Fruit fly (Drosophila melanogaster) whole organism, prepupa: Measurements from ENCODE around the gene CG13131.
A peak's percentile ranks its signal among the peaks of the same experiment; 100 is the strongest.

ENCODE experiments used
- Blimp-1 ChIP-seq: fragments of 200-800 bp; sonication (Bioruptor generic); optimal IDR thresholded peaks from 3 replicates; lab custom pipeline; 2017; ENCODE audit warnings: missing biosample characterization, missing genetic modification characterization, mild to moderate bottlenecking, moderate library complexity, missing genetic modification reagents
- CG10669 ChIP-seq: fragments of 200-800 bp; sonication (Bioruptor generic); optimal IDR thresholded peaks from 3 replicates; lab custom pipeline; 2018; ENCODE audit warnings: missing biosample characterization, mild to moderate bottlenecking, missing genetic modification characterization, moderate library complexity
- CG11294 ChIP-seq: fragments of 200-800 bp; sonication (Bioruptor generic); IDR thresholded peaks from 2 replicates; pipeline ENCODE4 v1.3.6; 2022; ENCODE audit warnings: missing biosample characterization, missing genetic modification characterization
- CG11762 ChIP-seq: fragments of 200-800 bp; sonication (Bioruptor generic); optimal IDR thresholded peaks from 3 replicates; lab custom pipeline; 2016; ENCODE audit warnings: missing biosample characterization, missing genetic modification characterization; ENCODE audit not compliant: insufficient read depth
- CG11902 ChIP-seq: fragments of 200-800 bp; sonication (Bioruptor generic); optimal IDR thresholded peaks from 3 replicates; lab custom pipeline; 2016; ENCODE audit warnings: missing biosample characterization, missing genetic modification characterization
- CG15336 ChIP-seq: fragments of 200-800 bp; sonication (Bioruptor generic); IDR thresholded peaks from 2 replicates; pipeline ENCODE4 v1.3.6; 2022; ENCODE audit warnings: missing biosample characterization, missing genetic modification characterization
- CG1621 ChIP-seq: fragments of 200-800 bp; sonication (Bioruptor generic); optimal IDR thresholded peaks from 3 replicates; lab custom pipeline; 2018; ENCODE audit warnings: missing biosample characterization, mild to moderate bottlenecking, missing genetic modification characterization
- CG16779 ChIP-seq: fragments of 200-800 bp; sonication (Bioruptor generic); optimal IDR thresholded peaks from 3 replicates; lab custom pipeline; 2017; ENCODE audit warnings: missing biosample characterization, mild to moderate bottlenecking, missing genetic modification characterization
- CG3032 ChIP-seq: fragments of 200-800 bp; optimal IDR thresholded peaks from 2 replicates; lab custom pipeline; 2019; ENCODE audit warnings: missing biosample characterization, mild to moderate bottlenecking, missing genetic modification characterization, moderate library complexity
- CG32006 ChIP-seq: fragments of 200-800 bp; sonication (Bioruptor generic); optimal IDR thresholded peaks from 3 replicates; lab custom pipeline; 2017; ENCODE audit warnings: missing biosample characterization, mild to moderate bottlenecking, missing genetic modification characterization
- CG34406 ChIP-seq: fragments of 200-800 bp; sonication (Bioruptor generic); optimal IDR thresholded peaks from 3 replicates; lab custom pipeline; 2016; ENCODE audit warnings: missing biosample characterization, missing genetic modification characterization
- CG3919 ChIP-seq: fragments of 200-800 bp; sonication (Bioruptor generic); optimal IDR thresholded peaks from 3 replicates; lab custom pipeline; 2016; ENCODE audit warnings: missing biosample characterization, missing genetic modification characterization
- CG4318 ChIP-seq: fragments of 200-800 bp; sonication (Bioruptor generic); optimal IDR thresholded peaks from 3 replicates; lab custom pipeline; 2017; ENCODE audit warnings: missing biosample characterization, mild to moderate bottlenecking, missing genetic modification characterization
- CG6163 ChIP-seq: fragments of 200-800 bp; sonication (Bioruptor generic); IDR thresholded peaks from 3 replicates; pipeline ENCODE4 v1.3.6; 2022; ENCODE audit warnings: missing biosample characterization, missing genetic modification characterization
- CG6792 ChIP-seq: fragments of 200-800 bp; sonication (Bioruptor generic); optimal IDR thresholded peaks from 3 replicates; lab custom pipeline; 2016; ENCODE audit warnings: missing biosample characterization, missing genetic modification characterization
- CG6808 ChIP-seq: fragments of 200-800 bp; sonication (Bioruptor generic); optimal IDR thresholded peaks from 3 replicates; lab custom pipeline; 2017; ENCODE audit warnings: missing biosample characterization, missing genetic modification characterization, mild to moderate bottlenecking, moderate library complexity, missing genetic modification reagents
- CG6854 ChIP-seq: fragments of 200-800 bp; sonication (Bioruptor generic); optimal IDR thresholded peaks from 2 replicates; lab custom pipeline; 2017; ENCODE audit warnings: missing biosample characterization, mild to moderate bottlenecking, missing genetic modification characterization
- CG7368 ChIP-seq: fragments of 200-800 bp; sonication (Bioruptor generic); optimal IDR thresholded peaks from 3 replicates; lab custom pipeline; 2016; ENCODE audit warnings: missing biosample characterization, missing genetic modification characterization
- CG8119 ChIP-seq: fragments of 200-800 bp; sonication (Bioruptor generic); IDR thresholded peaks from 3 replicates; pipeline ENCODE4 v1.3.6; 2022; ENCODE audit warnings: missing biosample characterization, missing genetic modification characterization
- CG8319 ChIP-seq: fragments of 200-800 bp; sonication (Bioruptor generic); optimal IDR thresholded peaks from 3 replicates; lab custom pipeline; 2016; ENCODE audit warnings: missing biosample characterization, missing genetic modification characterization
- CG8632 ChIP-seq: fragments of 200-800 bp; sonication (Bioruptor generic); optimal IDR thresholded peaks from 3 replicates; lab custom pipeline; 2016; ENCODE audit warnings: missing biosample characterization, missing genetic modification characterization
- Eip78C ChIP-seq: fragments of 200-800 bp; sonication (Bioruptor generic); peaks from one replicate; lab custom pipeline; 2016; ENCODE audit warnings: missing biosample characterization, missing genetic modification characterization
- Eip93F ChIP-seq: fragments of 200-800 bp; sonication (Bioruptor generic); optimal IDR thresholded peaks from 2 replicates; lab custom pipeline; 2016; ENCODE audit warnings: missing biosample characterization, mild to moderate bottlenecking, missing genetic modification characterization
- Ets21C ChIP-seq: fragments of 200-800 bp; sonication (Bioruptor generic); optimal IDR thresholded peaks from 3 replicates; lab custom pipeline; 2016; ENCODE audit warnings: missing biosample characterization, missing genetic modification characterization
- Ets96B ChIP-seq: fragments of 200-800 bp; optimal IDR thresholded peaks from 2 replicates; lab custom pipeline; 2019; ENCODE audit warnings: missing biosample characterization, mild to moderate bottlenecking, missing genetic modification characterization, moderate library complexity
- Gug ChIP-seq: fragments of 200-800 bp; sonication (Bioruptor generic); IDR thresholded peaks from 2 replicates; pipeline ENCODE4 v1.3.6; 2022; ENCODE audit warnings: missing biosample characterization, missing genetic modification characterization
- Hr38 ChIP-seq: sonication (Bioruptor generic); optimal IDR thresholded peaks from 2 replicates; lab custom pipeline; 2016; ENCODE audit warnings: missing biosample characterization, missing genetic modification characterization
- Hr39 ChIP-seq: fragments of 200-800 bp; sonication (Bioruptor generic); optimal IDR thresholded peaks from 2 replicates; lab custom pipeline; 2016; ENCODE audit warnings: missing biosample characterization, missing genetic modification characterization
- Hr4 ChIP-seq: fragments of 200-800 bp; sonication (Bioruptor generic); optimal IDR thresholded peaks from 3 replicates; lab custom pipeline; 2016; ENCODE audit warnings: missing biosample characterization, missing genetic modification characterization
- Lpt ChIP-seq: fragments of 200-800 bp; sonication (Bioruptor generic); optimal IDR thresholded peaks from 3 replicates; lab custom pipeline; 2016; ENCODE audit warnings: missing biosample characterization, missing genetic modification characterization
- OdsH ChIP-seq: fragments of 200-800 bp; sonication (Bioruptor generic); optimal IDR thresholded peaks from 3 replicates; lab custom pipeline; 2016; ENCODE audit warnings: missing biosample characterization, missing genetic modification characterization
- Smox ChIP-seq: fragments of 200-800 bp; sonication (Bioruptor generic); optimal IDR thresholded peaks from 3 replicates; lab custom pipeline; 2016; ENCODE audit warnings: missing biosample characterization, missing genetic modification characterization
- Sox102F ChIP-seq: fragments of 200-800 bp; sonication (Bioruptor generic); optimal IDR thresholded peaks from 2 replicates; lab custom pipeline; 2016; ENCODE audit warnings: missing biosample characterization, mild to moderate bottlenecking, missing genetic modification characterization
- Sox14 ChIP-seq: fragments of 200-800 bp; sonication (Bioruptor generic); optimal IDR thresholded peaks from 3 replicates; lab custom pipeline; 2016; ENCODE audit warnings: missing biosample characterization, missing genetic modification characterization
- Sox15 ChIP-seq: fragments of 200-800 bp; sonication (Bioruptor generic); optimal IDR thresholded peaks from 3 replicates; lab custom pipeline; 2016; ENCODE audit warnings: missing biosample characterization, missing genetic modification characterization
- achi ChIP-seq: fragments of 200-800 bp; sonication (Bioruptor generic); optimal IDR thresholded peaks from 3 replicates; lab custom pipeline; 2016; ENCODE audit warnings: missing biosample characterization, missing genetic modification characterization
- acj6 ChIP-seq: fragments of 200-800 bp; sonication (Bioruptor generic); optimal IDR thresholded peaks from 3 replicates; lab custom pipeline; 2016; ENCODE audit warnings: missing biosample characterization, missing genetic modification characterization
- cyc ChIP-seq: fragments of 200-800 bp; sonication (Bioruptor generic); optimal IDR thresholded peaks from 3 replicates; lab custom pipeline; 2016; ENCODE audit warnings: missing biosample characterization, missing genetic modification characterization
- dac ChIP-seq: fragments of 200-800 bp; sonication (Bioruptor generic); optimal IDR thresholded peaks from 2 replicates; lab custom pipeline; 2017; ENCODE audit warnings: missing biosample characterization, mild to moderate bottlenecking, missing genetic modification characterization
- dsx ChIP-seq: fragments of 200-800 bp; optimal IDR thresholded peaks from 3 replicates; lab custom pipeline; 2019; ENCODE audit warnings: missing biosample characterization, mild to moderate bottlenecking, missing genetic modification characterization, moderate library complexity; ENCODE audit not compliant: poor library complexity, severe bottlenecking
- fd59A ChIP-seq: fragments of 200-800 bp; sonication (Bioruptor generic); optimal IDR thresholded peaks from 2 replicates; lab custom pipeline; 2017; ENCODE audit warnings: missing biosample characterization, mild to moderate bottlenecking, missing genetic modification characterization, missing genetic modification reagents
- fd85E ChIP-seq: fragments of 200-800 bp; sonication (Bioruptor generic); optimal IDR thresholded peaks from 3 replicates; lab custom pipeline; 2016; ENCODE audit warnings: missing biosample characterization, missing genetic modification characterization
- fkh ChIP-seq: fragments of 200-800 bp; sonication (Bioruptor generic); optimal IDR thresholded peaks from 3 replicates; lab custom pipeline; 2017; ENCODE audit warnings: missing biosample characterization, mild to moderate bottlenecking, missing genetic modification characterization, moderate library complexity
- lz ChIP-seq: fragments of 200-800 bp; sonication (Bioruptor generic); optimal IDR thresholded peaks from 3 replicates; lab custom pipeline; 2016; ENCODE audit warnings: missing biosample characterization, missing genetic modification characterization
- net ChIP-seq: fragments of 200-800 bp; sonication (Bioruptor generic); optimal IDR thresholded peaks from 3 replicates; lab custom pipeline; 2016; ENCODE audit warnings: missing biosample characterization, missing genetic modification characterization
- pdm3 ChIP-seq: fragments of 200-800 bp; sonication (Bioruptor generic); optimal IDR thresholded peaks from 3 replicates; lab custom pipeline; 2016; ENCODE audit warnings: missing biosample characterization, missing genetic modification characterization
- salr ChIP-seq, 2 experiments: fragments of 200-800 bp; sonication (Bioruptor generic); optimal IDR thresholded peaks; 3 replicates each; lab custom pipeline; 2016 to 2018; ENCODE audit warnings: missing biosample characterization in 2 of 2, missing genetic modification characterization in 2 of 2, mild to moderate bottlenecking in 1 of 2
- spab ChIP-seq: fragments of 200-800 bp; sonication (Bioruptor generic); optimal IDR thresholded peaks from 2 replicates; lab custom pipeline; 2017; ENCODE audit warnings: missing biosample characterization, mild to moderate bottlenecking, missing genetic modification characterization, missing genetic modification reagents
- ss ChIP-seq, 2 experiments: fragments of 200-800 bp; sonication (Bioruptor generic); optimal IDR thresholded peaks; 2 replicates in 1 of 2; 3 replicates in 1 of 2; lab custom pipeline; 2017 to 2018; ENCODE audit warnings: mild to moderate bottlenecking in 2 of 2, missing biosample characterization in 2 of 2, missing genetic modification characterization in 2 of 2, moderate library complexity in 1 of 2
- svp ChIP-seq: fragments of 200-800 bp; sonication (Bioruptor generic); peaks from one replicate; lab custom pipeline; 2016; ENCODE audit warnings: missing biosample characterization, missing genetic modification characterization
- topi ChIP-seq: fragments of 200-800 bp; sonication (Bioruptor generic); optimal IDR thresholded peaks from 3 replicates; lab custom pipeline; 2016; ENCODE audit warnings: missing biosample characterization, missing genetic modification characterization
- vri ChIP-seq: fragments of 200-800 bp; sonication (Bioruptor generic); optimal IDR thresholded peaks from 3 replicates; lab custom pipeline; 2016; ENCODE audit warnings: missing biosample characterization, mild to moderate bottlenecking, missing genetic modification characterization

Gene CG13131

DNA sequence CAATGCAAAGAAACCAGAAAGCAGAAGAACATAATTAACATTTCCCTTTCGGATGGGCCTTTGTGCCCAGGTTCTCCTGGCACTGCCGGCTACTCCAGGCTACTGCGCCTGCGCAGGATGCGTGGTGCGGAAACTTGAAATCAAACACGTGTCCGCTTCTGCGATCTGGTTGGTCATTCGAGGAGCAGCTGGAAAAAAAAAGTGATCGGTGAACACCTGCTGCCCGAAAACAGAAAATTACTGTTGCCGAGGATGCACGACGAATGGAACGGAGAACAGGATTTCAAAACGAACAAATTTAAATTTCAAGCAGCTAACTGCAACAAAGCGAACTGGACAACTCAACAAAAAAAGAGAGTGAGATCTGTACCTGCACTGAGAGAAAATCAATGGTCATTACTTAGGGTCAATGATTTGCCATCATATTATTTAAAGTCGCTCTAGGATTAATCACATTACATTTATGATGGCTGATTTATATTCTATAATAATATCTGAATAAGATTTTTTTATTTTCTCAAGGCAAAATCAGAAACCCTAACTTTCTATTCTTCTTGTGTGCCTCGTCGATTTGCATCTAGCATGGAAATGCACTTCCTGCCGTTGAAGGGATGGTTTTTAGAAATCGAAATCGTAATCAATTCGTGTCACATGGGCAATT lies 27.3 kb downstream of the CG13131 start:
- no peak for TF ChIP-seq Ets21C
- TF ChIP-seq cyc = peak; percentile 44
- TF ChIP-seq CG32006 (GFP tag; lab: Kevin White, UChicago) = no peak
- peak; percentile 56 for TF ChIP-seq lz (GFP tag; lab: Kevin White, UChicago)
- peak; percentile 62 for TF ChIP-seq acj6 (GFP tag; lab: Kevin White, UChicago)
- peak; percentile 9 for TF ChIP-seq pdm3 (GFP tag; lab: Kevin White, UChicago)
- no peak for TF ChIP-seq CG6792 (GFP tag; lab: Kevin White, UChicago)
- TF ChIP-seq CG34406 (GFP tag; lab: Kevin White, UChicago) = peak; percentile 18
- no peak for TF ChIP-seq fkh (GFP tag; lab: Kevin White, UChicago)
- no peak for TF ChIP-seq CG11294 (GFP tag; lab: Robert Waterston, UW)
- TF ChIP-seq Hr38 (GFP tag; lab: Kevin White, UChicago) = no peak
- TF ChIP-seq Gug = no peak
- TF ChIP-seq CG6854 (GFP tag; lab: Kevin White, UChicago) = no peak
- peak; percentile 5 for TF ChIP-seq Sox14 (GFP tag; lab: Kevin White, UChicago)
- peak; percentile 41 for TF ChIP-seq CG3032 (tag; lab: Kevin White, UChicago)
- TF ChIP-seq OdsH (GFP tag; lab: Kevin White, UChicago) = peak; percentile 38
- no peak for TF ChIP-seq fd85E (GFP tag; lab: Kevin White, UChicago)
- TF ChIP-seq CG6163 (GFP tag; lab: Robert Waterston, UW) = no peak
- TF ChIP-seq dsx (GFP tag; lab: Kevin White, UChicago) = peak; percentile 11
- peak; percentile 23 for TF ChIP-seq CG6808 (GFP tag; lab: Kevin White, UChicago)
- no peak for TF ChIP-seq Hr4 (GFP tag; lab: Kevin White, UChicago)
- no peak for TF ChIP-seq dac (GFP tag; lab: Kevin White, UChicago)
- peak; percentile 40 for TF ChIP-seq spab
- TF ChIP-seq svp (GFP tag; lab: Kevin White, UChicago) = peak; percentile 84
- peak; percentile 30 for TF ChIP-seq Hr39
- no peak for TF ChIP-seq Sox15 (GFP tag; lab: Kevin White, UChicago)
- TF ChIP-seq Eip78C = peak; percentile 88
- peak; percentile 51 for TF ChIP-seq Ets96B (tag; lab: Kevin White, UChicago)
- TF ChIP-seq CG10669 = peak; percentile 32
- no peak for TF ChIP-seq CG1621 (tag; lab: Kevin White, UChicago)
- no peak for TF ChIP-seq CG16779
- peak; percentile 55 for TF ChIP-seq CG3919
- peak; percentile 65 for TF ChIP-seq topi (GFP tag; lab: Kevin White, UChicago)
- no peak for TF ChIP-seq CG11762 (GFP tag; lab: Kevin White, UChicago)
- TF ChIP-seq CG8119 (GFP tag; lab: Robert Waterston, UW) = no peak
- TF ChIP-seq salr (GFP tag; optimal IDR thresholded peaks at IDR 0.05; lab: Kevin White, UChicago) = no peak
- TF ChIP-seq Lpt = no peak
- peak; percentile 71 for TF ChIP-seq Blimp-1 (GFP tag; lab: Kevin White, UChicago)
- TF ChIP-seq CG8319 = no peak
- TF ChIP-seq net = peak; percentile 27
- peak; percentile 7 for TF ChIP-seq CG7368 (GFP tag; lab: Kevin White, UChicago)
- TF ChIP-seq achi = peak; percentile 23
- TF ChIP-seq CG11902 (GFP tag; lab: Kevin White, UChicago) = peak; percentile 3
- no peak for TF ChIP-seq vri (GFP tag; lab: Kevin White, UChicago)
- no peak for TF ChIP-seq fd59A (GFP tag; lab: Kevin White, UChicago)
- TF ChIP-seq CG15336 (GFP tag; lab: Robert Waterston, UW) = no peak
- TF ChIP-seq Sox102F = peak; percentile 54
- no peak for TF ChIP-seq Eip93F (GFP tag; lab: Kevin White, UChicago)
- no peak for TF ChIP-seq CG4318 (GFP tag; lab: Kevin White, UChicago)
- TF ChIP-seq Smox = peak; percentile 63
- peak; percentile 16 to 22 for TF ChIP-seq ss (GFP tag; optimal IDR thresholded peaks at IDR 0.05; lab: Kevin White, UChicago)
- TF ChIP-seq CG8632 = no peak
